Worm (Caenorhabditis elegans): ENCODE data around the gene T02B11.3.

- TF ChIP-seq dao-5 (tag; optimal IDR thresholded peaks at IDR 0.05) (no peak), him-1 (tag; optimal IDR thresholded peaks at IDR 0.05) (no peak)
These were observed 11.9 kb upstream of the T02B11.3 start, which contains the start of gene T02B11.8 for ce11 chrV:878567-878966.
